Comparison of ENCODE assay signal across 4 fruit fly cellular contexts in genomic region chr3R:21976355-21976858, dm6.
TF ChIP-seq lines count a peak whose summit lies in the region.

No protein-coding gene starts in this region.

- TF ChIP-seq CTCF in whole organism, embryonic (GFP tag; optimal IDR thresholded peaks at IDR 0.05; lab: Kevin White, UChicago), result no peak

TF ChIP-seq in whole organism, embryonic, 481 proteins besides CTCF, POLR2A, EP300 and RAD21:
- TF ChIP-seq nom (GFP tag; optimal IDR thresholded peaks at IDR 0.05; lab: Kevin White, UChicago), result peak; percentile 4
- TF ChIP-seq CG10431 (GFP tag; optimal IDR thresholded peaks at IDR 0.05; lab: Kevin White, UChicago), result no peak

TF ChIP-seq in whole organism, prepupa, 60 proteins besides CTCF, POLR2A, EP300 and RAD21:
- TF ChIP-seq CG6163 (GFP tag; IDR thresholded peaks at IDR 0.05; lab: Robert Waterston, UW) (no peak), CG16779 (tag; optimal IDR thresholded peaks at IDR 0.05; lab: Kevin White, UChicago) (no peak), Sox15 (GFP tag; optimal IDR thresholded peaks at IDR 0.05; lab: Kevin White, UChicago) (no peak), CG6808 (GFP tag; optimal IDR thresholded peaks at IDR 0.05; lab: Kevin White, UChicago) (peak; percentile 9), pdm3 (GFP tag; optimal IDR thresholded peaks at IDR 0.05; lab: Kevin White, UChicago) (no peak), Blimp-1 (GFP tag; optimal IDR thresholded peaks at IDR 0.05; lab: Kevin White, UChicago) (no peak), CG6792 (GFP tag; optimal IDR thresholded peaks at IDR 0.05; lab: Kevin White, UChicago) (no peak), Eip78C (GFP tag; lab: Kevin White, UChicago) (peak; percentile 12), CG1621 (tag; optimal IDR thresholded peaks at IDR 0.05; lab: Kevin White, UChicago) (no peak), Eip93F (GFP tag; optimal IDR thresholded peaks at IDR 0.05; lab: Kevin White, UChicago) (peak; percentile 77), CG7368 (GFP tag; optimal IDR thresholded peaks at IDR 0.05; lab: Kevin White, UChicago) (no peak), Ets96B (tag; optimal IDR thresholded peaks at IDR 0.05; lab: Kevin White, UChicago) (peak; percentile 1), CG15336 (GFP tag; IDR thresholded peaks at IDR 0.05; lab: Robert Waterston, UW) (no peak), CG6276 (GFP tag; optimal IDR thresholded peaks at IDR 0.05; lab: Kevin White, UChicago) (no peak), ss (GFP tag; optimal IDR thresholded peaks at IDR 0.05; lab: Kevin White, UChicago) (peak in 1 of 2 experiments; percentile 29), salr (GFP tag; optimal IDR thresholded peaks at IDR 0.05; lab: Kevin White, UChicago) (no peak), CG4318 (GFP tag; optimal IDR thresholded peaks at IDR 0.05; lab: Kevin White, UChicago) (no peak), cyc (GFP tag; optimal IDR thresholded peaks at IDR 0.05; lab: Kevin White, UChicago) (no peak), OdsH (GFP tag; optimal IDR thresholded peaks at IDR 0.05; lab: Kevin White, UChicago) (no peak), dac (GFP tag; optimal IDR thresholded peaks at IDR 0.05; lab: Kevin White, UChicago) (no peak), CG31627 (GFP tag; optimal IDR thresholded peaks at IDR 0.05; lab: Kevin White, UChicago) (no peak), achi (GFP tag; optimal IDR thresholded peaks at IDR 0.05; lab: Kevin White, UChicago) (no peak), vri (GFP tag; optimal IDR thresholded peaks at IDR 0.05; lab: Kevin White, UChicago) (peak; percentile 46), CG3919 (GFP tag; optimal IDR thresholded peaks at IDR 0.05; lab: Kevin White, UChicago) (no peak), Met (GFP tag; optimal IDR thresholded peaks at IDR 0.05; lab: Kevin White, UChicago) (no peak), spab (GFP tag; optimal IDR thresholded peaks at IDR 0.05; lab: Kevin White, UChicago) (no peak), fkh (GFP tag; optimal IDR thresholded peaks at IDR 0.05; lab: Kevin White, UChicago) (no peak), acj6 (GFP tag; optimal IDR thresholded peaks at IDR 0.05; lab: Kevin White, UChicago) (no peak), Hr38 (GFP tag; optimal IDR thresholded peaks at IDR 0.05; lab: Kevin White, UChicago) (no peak), dsx (GFP tag; optimal IDR thresholded peaks at IDR 0.05; lab: Kevin White, UChicago; ENCODE audit: poor library complexity, severe bottlenecking) (peak; percentile 10), CG6854 (GFP tag; optimal IDR thresholded peaks at IDR 0.05; lab: Kevin White, UChicago) (no peak)
TF ChIP-seq in whole organism, prepupa: peak in this region for 7.

TF ChIP-seq in whole organism, pupa, 21 proteins besides CTCF, POLR2A, EP300 and RAD21:
- peak; percentile 28 for TF ChIP-seq CG13204 (GFP tag; optimal IDR thresholded peaks at IDR 0.05; lab: Kevin White, UChicago)
- TF ChIP-seq Snoo (tag; optimal IDR thresholded peaks at IDR 0.05; lab: Kevin White, UChicago), result no peak
- TF ChIP-seq EcR (GFP tag; optimal IDR thresholded peaks at IDR 0.05; lab: Kevin White, UChicago), result peak; percentile 96

TF ChIP-seq in whole organism, wandering third instar larva, 38 proteins besides CTCF, POLR2A, EP300 and RAD21:
- TF ChIP-seq psq (GFP tag; optimal IDR thresholded peaks at IDR 0.05; lab: Kevin White, UChicago) (peak; percentile 3), brk (GFP tag; optimal IDR thresholded peaks at IDR 0.05; lab: Kevin White, UChicago) (no peak), Jra (GFP tag; optimal IDR thresholded peaks at IDR 0.05; lab: Kevin White, UChicago) (no peak)
